Fruit fly (Drosophila melanogaster) whole organism, embryonic: ENCODE measurements around the gene CG42795.

Experiments used
- ATbp ChIP-seq: fragments of 200-800 bp; sonication (Bioruptor generic); optimal IDR thresholded peaks from 2 replicates; lab custom pipeline; 2017; ENCODE audit warnings: missing biosample characterization, mild to moderate bottlenecking, missing genetic modification characterization, missing genetic modification reagents
- Adf1 ChIP-seq: fragments of 200-800 bp; sonication (Bioruptor generic); IDR thresholded peaks from 2 replicates; pipeline ENCODE4 v1.3.6; 2022; ENCODE audit warnings: missing biosample characterization, missing genetic modification characterization
- CG10147 ChIP-seq: fragments of 200-800 bp; sonication (Bioruptor generic); optimal IDR thresholded peaks from 2 replicates; lab custom pipeline; 2019; ENCODE audit warnings: missing biosample characterization, mild to moderate bottlenecking, missing genetic modification characterization, moderate library complexity
- CG10267 ChIP-seq: fragments of 200-800 bp; sonication (Bioruptor generic); optimal IDR thresholded peaks from 2 replicates; lab custom pipeline; 2018; ENCODE audit warnings: missing biosample characterization, mild to moderate bottlenecking, missing genetic modification characterization, moderate library complexity
- CG10274 ChIP-seq: fragments of 200-800 bp; sonication (Bioruptor generic); optimal IDR thresholded peaks from 3 replicates; lab custom pipeline; 2017; ENCODE audit warnings: missing biosample characterization, mild to moderate bottlenecking, missing genetic modification characterization
- CG12219 ChIP-seq: fragments of 200-800 bp; sonication (Bioruptor generic); optimal IDR thresholded peaks from 3 replicates; lab custom pipeline; 2018; ENCODE audit warnings: missing biosample characterization, mild to moderate bottlenecking, missing genetic modification characterization
- CG12744 ChIP-seq: fragments of 200-800 bp; sonication (Bioruptor generic); optimal IDR thresholded peaks from 2 replicates; lab custom pipeline; 2016; ENCODE audit warnings: missing biosample characterization, missing genetic modification characterization
- CG1647 ChIP-seq: fragments of 200-800 bp; sonication (Bioruptor generic); optimal IDR thresholded peaks from 3 replicates; lab custom pipeline; 2016; ENCODE audit warnings: missing biosample characterization, missing genetic modification characterization
- CG16813 ChIP-seq: fragments of 200-800 bp; sonication (Bioruptor generic); IDR thresholded peaks from 3 replicates; pipeline ENCODE4 v1.3.6; 2022; ENCODE audit warnings: missing biosample characterization, missing genetic modification characterization; ENCODE audit not compliant: partially characterized antibody
- CG17359 ChIP-seq: fragments of 200-800 bp; sonication (Bioruptor generic); optimal IDR thresholded peaks from 3 replicates; lab custom pipeline; 2018; ENCODE audit warnings: missing biosample characterization, mild to moderate bottlenecking, missing genetic modification characterization, moderate library complexity
- CG17361 ChIP-seq: fragments of 200-800 bp; sonication (Bioruptor generic); IDR thresholded peaks from 3 replicates; pipeline ENCODE4 v1.3.6; 2022; ENCODE audit warnings: missing biosample characterization, missing genetic modification characterization
- CG18011 ChIP-seq: fragments of 200-800 bp; sonication (Bioruptor generic); optimal IDR thresholded peaks from 2 replicates; lab custom pipeline; 2017; ENCODE audit warnings: missing biosample characterization, missing genetic modification characterization, mild to moderate bottlenecking, moderate library complexity, missing genotype
- CG3065 ChIP-seq: fragments of 200-800 bp; sonication (Bioruptor generic); optimal IDR thresholded peaks from 2 replicates; lab custom pipeline; 2016; ENCODE audit warnings: missing biosample characterization, missing genetic modification characterization
- CG4707 ChIP-seq: fragments of 200-800 bp; sonication (Bioruptor generic); optimal IDR thresholded peaks from 2 replicates; lab custom pipeline; 2018; ENCODE audit warnings: missing biosample characterization, mild to moderate bottlenecking, missing genetic modification characterization, moderate library complexity
- CG6175 ChIP-seq: fragments of 200-800 bp; sonication (Bioruptor generic); IDR thresholded peaks from 3 replicates; pipeline ENCODE4 v1.3.6; 2022; ENCODE audit warnings: missing biosample characterization, missing genetic modification characterization
- CG6272 ChIP-seq: fragments of 200-800 bp; sonication (Bioruptor generic); IDR thresholded peaks from 2 replicates; pipeline ENCODE4 v1.3.6; 2022; ENCODE audit warnings: missing biosample characterization, missing genetic modification characterization
- CG9817 ChIP-seq: fragments of 200-800 bp; sonication (Bioruptor generic); optimal IDR thresholded peaks from 2 replicates; lab custom pipeline; 2018; ENCODE audit warnings: missing biosample characterization, mild to moderate bottlenecking, missing genetic modification characterization, moderate library complexity
- Dek ChIP-seq: fragments of 200-800 bp; sonication (Bioruptor generic); optimal IDR thresholded peaks from 3 replicates; lab custom pipeline; 2019; ENCODE audit warnings: missing biosample characterization, mild to moderate bottlenecking, missing genetic modification characterization, moderate library complexity
- Gug ChIP-seq: fragments of 200-800 bp; sonication (Bioruptor generic); IDR thresholded peaks from 4 replicates; pipeline ENCODE4 v1.3.6; 2022; ENCODE audit warnings: missing biosample characterization, missing genetic modification characterization
- HLH54F ChIP-seq: fragments of 200-800 bp; sonication (Bioruptor generic); optimal IDR thresholded peaks from 3 replicates; lab custom pipeline; 2016; ENCODE audit warnings: missing biosample characterization, missing genetic modification characterization
- Hmr ChIP-seq: fragments of 200-800 bp; sonication (Bioruptor generic); optimal IDR thresholded peaks from 3 replicates; lab custom pipeline; 2017; ENCODE audit warnings: mild to moderate bottlenecking, missing biosample characterization, missing genetic modification reagents, missing genetic modification characterization
- Hr39 ChIP-seq: fragments of >200 bp; optimal IDR thresholded peaks from 2 replicates; lab custom pipeline; 2017
- PHDP ChIP-seq: fragments of 200-800 bp; sonication (Bioruptor generic); optimal IDR thresholded peaks from 3 replicates; lab custom pipeline; 2018; ENCODE audit warnings: missing biosample characterization, mild to moderate bottlenecking, missing genetic modification characterization, moderate library complexity
- Poxn ChIP-seq: fragments of 200-800 bp; sonication (Bioruptor generic); IDR thresholded peaks from 2 replicates; pipeline ENCODE4 v1.3.6; 2022; ENCODE audit warnings: missing biosample characterization, missing genetic modification characterization
- Spps ChIP-seq: fragments of 200-800 bp; sonication (Bioruptor generic); optimal IDR thresholded peaks from 2 replicates; lab custom pipeline; 2018; ENCODE audit warnings: missing biosample characterization, mild to moderate bottlenecking, missing genetic modification characterization
- bbx ChIP-seq: fragments of 200-800 bp; sonication (Bioruptor generic); IDR thresholded peaks from 2 replicates; pipeline ENCODE4 v1.3.6; 2022; ENCODE audit warnings: missing biosample characterization, missing genetic modification characterization; ENCODE audit not compliant: partially characterized antibody
- bowl ChIP-seq: fragments of 200-800 bp; sonication (Bioruptor generic); IDR thresholded peaks from 2 replicates; pipeline ENCODE4 v1.3.6; 2022; ENCODE audit warnings: missing biosample characterization, missing genetic modification characterization
- cato ChIP-seq: fragments of 200-800 bp; sonication (Bioruptor generic); optimal IDR thresholded peaks from 2 replicates; lab custom pipeline; 2016; ENCODE audit warnings: missing biosample characterization, missing genetic modification characterization, borderline replicate concordance
- chn ChIP-seq: fragments of 200-800 bp; sonication (Bioruptor generic); optimal IDR thresholded peaks from 2 replicates; lab custom pipeline; 2016; ENCODE audit warnings: missing biosample characterization, missing genetic modification characterization
- dati ChIP-seq: fragments of 200-800 bp; sonication (Bioruptor generic); IDR thresholded peaks from 2 replicates; pipeline ENCODE4 v1.3.6; 2022; ENCODE audit warnings: missing biosample characterization, missing genetic modification characterization
- ftz-f1 ChIP-seq: fragments of 200-800 bp; sonication (Bioruptor generic); optimal IDR thresholded peaks from 2 replicates; lab custom pipeline; 2016; ENCODE audit warnings: missing biosample characterization, missing genetic modification characterization
- fu2 ChIP-seq: fragments of 200-800 bp; sonication (Bioruptor generic); optimal IDR thresholded peaks from 2 replicates; lab custom pipeline; 2016; ENCODE audit warnings: missing biosample characterization, missing genetic modification characterization
- gsb-n ChIP-seq: fragments of 200-800 bp; sonication (Bioruptor generic); optimal IDR thresholded peaks from 3 replicates; lab custom pipeline; 2018; ENCODE audit warnings: missing biosample characterization, mild to moderate bottlenecking, missing genetic modification characterization
- h ChIP-seq: fragments of >200 bp; optimal IDR thresholded peaks from 2 replicates; lab custom pipeline; 2017
- inv ChIP-seq: fragments of 200-800 bp; sonication (Bioruptor generic); IDR thresholded peaks from 2 replicates; pipeline ENCODE4 v1.3.6; 2022; ENCODE audit warnings: missing biosample characterization, missing genetic modification characterization; ENCODE audit not compliant: partially characterized antibody
- nerfin-1 ChIP-seq: fragments of 200-800 bp; sonication (Bioruptor generic); optimal IDR thresholded peaks from 3 replicates; lab custom pipeline; 2019; ENCODE audit warnings: missing biosample characterization, mild to moderate bottlenecking, missing genetic modification characterization, moderate library complexity
- p53 ChIP-seq: fragments of 200-800 bp; sonication (Bioruptor generic); optimal IDR thresholded peaks from 2 replicates; lab custom pipeline; 2016; ENCODE audit warnings: missing biosample characterization, missing genetic modification characterization
- pb ChIP-seq: fragments of 200-800 bp; sonication (Bioruptor generic); optimal IDR thresholded peaks from 3 replicates; lab custom pipeline; 2016; ENCODE audit warnings: missing biosample characterization, missing genetic modification characterization
- prd ChIP-seq, 3 experiments: fragments of >200 bp in 2 of 3; fragments of 200-800 bp in 1 of 3; sonication (Bioruptor generic) in 1 of 3; optimal IDR thresholded peaks in 2 of 3; IDR thresholded peaks in 1 of 3; 2 replicates in 2 of 3; 3 replicates in 1 of 3; pipeline versions ENCODE4 v1.3.6 to Lab custom; 2017 to 2022; ENCODE audit warnings: missing biosample characterization in 1 of 3, missing genetic modification characterization in 1 of 3
- sd ChIP-seq: fragments of 200-800 bp; sonication (Bioruptor generic); optimal IDR thresholded peaks from 3 replicates; lab custom pipeline; 2018; ENCODE audit warnings: missing biosample characterization, mild to moderate bottlenecking, missing genetic modification characterization, moderate library complexity
- sens ChIP-seq: fragments of 200-800 bp; sonication (Bioruptor generic); peaks from one replicate; lab custom pipeline; 2016; ENCODE audit warnings: missing biosample characterization, missing genetic modification characterization
- shn ChIP-seq: fragments of 200-800 bp; sonication (Bioruptor generic); optimal IDR thresholded peaks from 3 replicates; lab custom pipeline; 2016; ENCODE audit warnings: missing biosample characterization, missing genetic modification characterization
- sisA ChIP-seq: fragments of 200-800 bp; sonication (Bioruptor generic); IDR thresholded peaks from 2 replicates; pipeline ENCODE4 v1.3.6; 2022; ENCODE audit warnings: missing biosample characterization, missing genetic modification characterization
- slou ChIP-seq: fragments of 200-800 bp; sonication (Bioruptor generic); optimal IDR thresholded peaks from 3 replicates; lab custom pipeline; 2016; ENCODE audit warnings: missing biosample characterization, missing genetic modification characterization
- tll ChIP-seq, 2 experiments: fragments of 200-800 bp in 1 of 2; fragments of >200 bp in 1 of 2; sonication (Bioruptor generic) in 1 of 2; optimal IDR thresholded peaks; 2 replicates each; lab custom pipeline; 2017 to 2019; ENCODE audit warnings: missing biosample characterization in 2 of 2, missing genetic modification characterization in 2 of 2, mild to moderate bottlenecking in 1 of 2, moderate library complexity in 1 of 2
- tx ChIP-seq: fragments of 200-800 bp; sonication (Bioruptor generic); optimal IDR thresholded peaks from 2 replicates; lab custom pipeline; 2016; ENCODE audit warnings: missing biosample characterization, missing genetic modification characterization
- z ChIP-seq: fragments of 200-800 bp; sonication (Bioruptor generic); IDR thresholded peaks from 3 replicates; pipeline ENCODE4 v1.3.6; 2022; ENCODE audit warnings: missing biosample characterization, missing genetic modification characterization

Gene CG42795

dm6 chr3R:10266624-10267492, 41.4 kb downstream of the CG42795 start (continued):
- TF ChIP-seq fu2 (no peak), CG1647 (GFP tag; lab: Kevin White, UChicago) (no peak), tx (GFP tag; lab: Kevin White, UChicago) (no peak), Spps (no peak), prd (optimal IDR thresholded peaks at IDR 0.05; lab: Kevin White, UChicago) (no peak), prd (GFP tag; IDR thresholded peaks at IDR 0.05; lab: Robert Waterston, UW) (no peak), CG10274 (GFP tag; lab: Kevin White, UChicago) (no peak), sens (GFP tag; lab: Kevin White, UChicago) (peak; percentile 77), pb (GFP tag; lab: Kevin White, UChicago) (no peak), ftz-f1 (no peak), dati (GFP tag; lab: Robert Waterston, UW) (no peak), sd (tag; lab: Kevin White, UChicago) (peak; percentile 16), Gug (no peak), CG3065 (GFP tag; lab: Kevin White, UChicago) (no peak)

- TF ChIP-seq cato (GFP tag; lab: Kevin White, UChicago) = peak; percentile 41
- TF ChIP-seq CG17359 (tag; lab: Kevin White, UChicago) = peak; percentile 85
- no peak for TF ChIP-seq Hr39 (lab: Kevin White, UChicago)
- peak; percentile 65 for TF ChIP-seq nerfin-1
- TF ChIP-seq Dek (tag; lab: Kevin White, UChicago) = peak; percentile 86
- TF ChIP-seq sisA (GFP tag; lab: Robert Waterston, UW) = peak; percentile 73
- TF ChIP-seq gsb-n = peak; percentile 64
- TF ChIP-seq p53 (GFP tag; lab: Kevin White, UChicago) = no peak
- TF ChIP-seq slou (GFP tag; lab: Kevin White, UChicago) = peak; percentile 70
- no peak for TF ChIP-seq bowl (GFP tag; lab: Robert Waterston, UW)
- peak; percentile 78 for TF ChIP-seq ATbp (GFP tag; lab: Kevin White, UChicago)
- peak; percentile 76 for TF ChIP-seq CG12219 (GFP tag; lab: Kevin White, UChicago)
- peak; percentile 91 for TF ChIP-seq PHDP (tag; lab: Kevin White, UChicago)
- no peak for TF ChIP-seq CG16813 (GFP tag; lab: Robert Waterston, UW)
- peak; percentile 70 for TF ChIP-seq CG18011 (GFP tag; lab: Kevin White, UChicago)
- TF ChIP-seq shn = peak; percentile 76
- no peak for TF ChIP-seq inv (GFP tag; lab: Robert Waterston, UW)
- no peak for TF ChIP-seq h
- TF ChIP-seq CG17361 = peak; percentile 86
- TF ChIP-seq Adf1 (GFP tag; lab: Robert Waterston, UW) = peak; percentile 66
- TF ChIP-seq CG6272 (GFP tag; lab: Robert Waterston, UW) = peak; percentile 44
- TF ChIP-seq CG10147 (GFP tag; lab: Kevin White, UChicago) = peak; percentile 81
- peak; percentile 82 for TF ChIP-seq CG9817 (tag; lab: Kevin White, UChicago)
- peak; percentile 89 for TF ChIP-seq Hmr
- peak; percentile 71 for TF ChIP-seq CG10267 (tag; lab: Kevin White, UChicago)
- 0 out of 2 replicates have a peak, but pooled peaks have one; percentile 13 for TF ChIP-seq Poxn (GFP tag; lab: Robert Waterston, UW)
- TF ChIP-seq tll (GFP tag; optimal IDR thresholded peaks at IDR 0.05; lab: Kevin White, UChicago) = no peak
- TF ChIP-seq CG4707 (GFP tag; lab: Kevin White, UChicago) = no peak
- TF ChIP-seq CG6175 (GFP tag; lab: Robert Waterston, UW) = no peak; the same call in 2 of the 3 replicates
- TF ChIP-seq z = peak; percentile 85; the same call in 2 of the 3 replicates
- peak; percentile 84 for TF ChIP-seq CG12744 (GFP tag; lab: Kevin White, UChicago)
- TF ChIP-seq chn (GFP tag; lab: Kevin White, UChicago) = peak; percentile 64
- no peak for TF ChIP-seq bbx
- TF ChIP-seq HLH54F (GFP tag; lab: Kevin White, UChicago) = peak; percentile 84
These were observed 42.8 kb downstream of the CG42795 start for dm6 chr3R:10268101-10268864.
